Worm (Caenorhabditis elegans) whole organism, early embryonic: Measurements from ENCODE around the gene C29F9.2.

Source experiments
- B0310.2 ChIP-seq: sonication (generic microtip); optimal IDR thresholded peaks from 2 replicates; lab custom pipeline; 2016; ENCODE audit warnings: mild to moderate bottlenecking, missing genetic modification characterization, missing compliant biosample characterization
- F13C5.2 ChIP-seq: sonication (generic microtip); optimal IDR thresholded peaks from 2 replicates; lab custom pipeline; 2017; ENCODE audit warnings: mild to moderate bottlenecking, missing genetic modification characterization, inconsistent platforms, missing compliant biosample characterization
- aly-1 ChIP-seq: sonication (generic microtip); optimal IDR thresholded peaks from 2 replicates; lab custom pipeline; 2016; ENCODE audit warnings: missing genetic modification characterization, missing compliant biosample characterization
- ama-1 ChIP-seq: fragments of 150-350 bp; optimal IDR thresholded peaks from 2 replicates; lab custom pipeline; 2014
- ceh-13 ChIP-seq: fragments of 200-800 bp; sonication (Bioruptor generic); optimal IDR thresholded peaks from 2 replicates; lab custom pipeline; 2018; ENCODE audit warnings: mild to moderate bottlenecking, missing genetic modification characterization, missing compliant biosample characterization
- ceh-36 ChIP-seq: sonication (generic microtip); optimal IDR thresholded peaks from 2 replicates; lab custom pipeline; 2016; ENCODE audit warnings: missing genetic modification characterization, inconsistent platforms, missing compliant biosample characterization
- ets-7 ChIP-seq: sonication (generic microtip); optimal IDR thresholded peaks from 2 replicates; lab custom pipeline; 2016; ENCODE audit warnings: missing genotype, missing genetic modification characterization, missing compliant biosample characterization
- flt-1 ChIP-seq: fragments of 200-800 bp; sonication (Bioruptor generic); IDR thresholded peaks from 2 replicates; pipeline ENCODE4 v1.3.6; 2022; ENCODE audit warnings: missing genetic modification characterization, missing compliant biosample characterization
- hmbx-1 ChIP-seq: sonication (generic microtip); optimal IDR thresholded peaks from 2 replicates; lab custom pipeline; 2016; ENCODE audit warnings: mild to moderate bottlenecking, missing genetic modification characterization, missing compliant biosample characterization
- hmg-4 ChIP-seq: fragments of 200-800 bp; sonication (Bioruptor generic); optimal IDR thresholded peaks from 2 replicates; lab custom pipeline; 2018; ENCODE audit warnings: mild to moderate bottlenecking, missing genetic modification characterization, missing compliant biosample characterization
- hnd-1 ChIP-seq: sonication (generic microtip); optimal IDR thresholded peaks from 2 replicates; lab custom pipeline; 2016; ENCODE audit warnings: missing genetic modification characterization, missing compliant biosample characterization
- pes-1 ChIP-seq: fragments of 200-800 bp; sonication (Bioruptor generic); IDR thresholded peaks from 2 replicates; pipeline ENCODE4 v1.3.6; 2022; ENCODE audit warnings: missing genetic modification reagents, missing genetic modification characterization, missing compliant biosample characterization
- scrt-1 ChIP-seq: fragments of 200-800 bp; sonication (Bioruptor generic); IDR thresholded peaks from 2 replicates; pipeline ENCODE4 v1.3.6; 2022; ENCODE audit warnings: missing genetic modification characterization, missing compliant biosample characterization
- sea-1 ChIP-seq: fragments of 200-800 bp; sonication (Bioruptor generic); conservative IDR thresholded peaks from 2 replicates; pipeline ENCODE4 v1.3.6; 2022; ENCODE audit warnings: missing genetic modification characterization, missing compliant biosample characterization
- tbx-11 ChIP-seq: fragments of 200-800 bp; sonication (Bioruptor generic); IDR thresholded peaks from 2 replicates; pipeline ENCODE4 v1.3.6; 2022; ENCODE audit warnings: missing genetic modification characterization, missing compliant biosample characterization
- tbx-37 ChIP-seq: fragments of 200-800 bp; sonication (Bioruptor generic); conservative IDR thresholded peaks from 2 replicates; pipeline ENCODE4 v1.3.6; 2022; ENCODE audit warnings: missing genetic modification reagents, missing genetic modification characterization, missing compliant biosample characterization
- tra-4 ChIP-seq: sonication (generic microtip); optimal IDR thresholded peaks from 2 replicates; lab custom pipeline; 2017; ENCODE audit warnings: missing genetic modification characterization, missing compliant biosample characterization

C29F9.2 gene

DNA sequence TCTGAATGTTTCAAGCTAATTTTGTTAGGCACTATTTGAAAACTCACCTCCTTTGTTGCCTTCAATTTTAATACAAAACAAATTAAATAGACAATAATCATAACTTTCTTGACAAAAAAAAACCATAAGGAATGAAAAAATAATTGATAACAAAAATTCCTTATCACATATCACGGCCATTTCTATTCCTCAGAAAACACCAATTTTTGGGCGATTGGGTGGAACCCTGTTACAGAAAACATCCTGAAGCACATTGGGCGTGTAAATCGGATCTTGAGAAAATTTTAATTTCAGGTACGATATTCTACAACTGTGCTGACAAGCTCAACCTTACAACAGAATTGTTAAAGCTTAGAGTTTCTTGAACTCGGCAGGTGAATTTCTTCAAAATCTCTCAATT lies 34.0 kb downstream of the C29F9.2 start, which contains the start of gene F40G9.8:
TSS of gene F40G9.8 (minus strand) at position 101 of the 400 bp plus-strand sequence.
- TF ChIP-seq pes-1 (GFP tag; lab: Robert Waterston, UW) (no peak), B0310.2 (no peak), tbx-37 (GFP tag; lab: Robert Waterston, UW) (no peak), ama-1 (no peak), ceh-36 (tag; lab: Kevin White, UChicago) (no peak), sea-1 (GFP tag; lab: Robert Waterston, UW) (no peak)

DNA sequence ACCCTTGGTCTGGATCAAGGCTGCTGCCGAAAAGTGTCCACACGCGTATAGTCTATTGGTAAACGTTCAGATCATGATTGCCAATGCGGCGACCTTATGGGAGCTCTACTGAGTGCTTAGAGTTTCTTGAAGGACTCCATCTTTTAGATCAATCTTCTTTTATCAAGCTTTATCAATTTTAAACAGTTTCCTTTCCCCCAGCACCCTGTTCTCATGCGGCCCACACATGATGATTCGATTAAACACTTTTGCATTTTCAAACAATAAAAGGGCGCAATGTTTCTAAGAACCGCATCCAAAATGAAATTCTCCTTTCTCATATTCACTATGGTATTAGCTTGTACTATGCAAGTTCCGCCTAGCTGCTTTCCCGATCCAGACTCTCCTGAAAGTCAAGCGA lies 34.6 kb downstream of the C29F9.2 start, which contains the start of gene F40G9.7:
TSS of gene F40G9.7 (plus strand) at position 301 of the 400 bp plus-strand sequence.
- TF ChIP-seq hnd-1 (tag; lab: Kevin White, UChicago), result no peak
- no peak for TF ChIP-seq B0310.2
- no peak for TF ChIP-seq aly-1
- no peak for TF ChIP-seq ets-7
- TF ChIP-seq tbx-11, result no peak

DNA sequence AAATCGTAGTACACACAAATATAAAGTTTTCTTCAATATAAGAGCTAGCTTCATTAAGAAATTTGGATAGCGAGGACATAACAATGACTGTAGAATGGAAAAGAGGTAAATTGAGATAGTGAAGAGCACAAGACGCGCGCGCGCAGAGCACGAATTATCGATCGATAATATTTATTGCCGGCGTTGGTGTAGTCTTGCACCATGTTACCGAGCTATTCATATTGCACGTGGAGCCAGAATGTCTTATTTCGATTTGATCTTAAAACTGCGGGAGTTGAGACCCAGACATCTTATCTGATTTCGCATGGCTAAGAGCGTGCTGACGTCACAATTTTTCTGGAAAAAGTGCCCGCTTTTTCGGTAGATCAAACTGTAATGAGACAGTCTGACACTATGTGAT lies 38.7 kb downstream of the C29F9.2 start, which contains the start of gene F40G9.18:
TSS of gene F40G9.18 (minus strand) at position 101 of the 400 bp plus-strand sequence.
- TF ChIP-seq aly-1 (no peak), scrt-1 (no peak), ceh-36 (tag; lab: Kevin White, UChicago) (no peak), flt-1 (no peak), pes-1 (GFP tag; lab: Robert Waterston, UW) (no peak), ama-1 (no peak), B0310.2 (no peak), hnd-1 (tag; lab: Kevin White, UChicago) (no peak)

ce11 chrIII:171617-172016 lies 40.9 kb downstream of the C29F9.2 start, which contains the start of the genes F40G9.9 and F40G9.12:
Gene F40G9.9 (minus strand): TSS chrIII:171717.
Gene F40G9.12 (plus strand): TSS chrIII:171847.
- TF ChIP-seq hmbx-1 (tag; lab: Kevin White, UChicago), result no peak
- TF ChIP-seq aly-1, result no peak
- no peak for TF ChIP-seq tra-4
- TF ChIP-seq tbx-37 (GFP tag; lab: Robert Waterston, UW), result no peak
- TF ChIP-seq ama-1, result no peak
- TF ChIP-seq ceh-36 (tag; lab: Kevin White, UChicago), result no peak
- TF ChIP-seq tbx-11, result no peak
- no peak for TF ChIP-seq ceh-13 (GFP tag; lab: Kevin White, UChicago)
- no peak for TF ChIP-seq B0310.2
- no peak for TF ChIP-seq flt-1
- no peak for TF ChIP-seq pes-1 (GFP tag; lab: Robert Waterston, UW)
- TF ChIP-seq F13C5.2 (tag; lab: Kevin White, UChicago), result no peak
- no peak for TF ChIP-seq scrt-1
- TF ChIP-seq hmg-4 (GFP tag; lab: Kevin White, UChicago), result no peak
- no peak for TF ChIP-seq hnd-1 (tag; lab: Kevin White, UChicago)
- no peak for TF ChIP-seq sea-1 (GFP tag; lab: Robert Waterston, UW)
- TF ChIP-seq ets-7, result no peak

- TF ChIP-seq F13C5.2 (tag; lab: Kevin White, UChicago) (no peak), ceh-13 (GFP tag; lab: Kevin White, UChicago) (no peak), B0310.2 (no peak), ets-7 (no peak), hmbx-1 (tag; lab: Kevin White, UChicago) (no peak), hmg-4 (GFP tag; lab: Kevin White, UChicago) (no peak), tbx-11 (no peak), ceh-36 (tag; lab: Kevin White, UChicago) (no peak), aly-1 (no peak), scrt-1 (no peak), flt-1 (no peak), ama-1 (no peak)
Measured at ce11 chrIII:173501-173900, 42.8 kb downstream of the C29F9.2 start, which contains the start of gene F40G9.19. Gene F40G9.19 (plus strand): TSS chrIII:173801.

DNA sequence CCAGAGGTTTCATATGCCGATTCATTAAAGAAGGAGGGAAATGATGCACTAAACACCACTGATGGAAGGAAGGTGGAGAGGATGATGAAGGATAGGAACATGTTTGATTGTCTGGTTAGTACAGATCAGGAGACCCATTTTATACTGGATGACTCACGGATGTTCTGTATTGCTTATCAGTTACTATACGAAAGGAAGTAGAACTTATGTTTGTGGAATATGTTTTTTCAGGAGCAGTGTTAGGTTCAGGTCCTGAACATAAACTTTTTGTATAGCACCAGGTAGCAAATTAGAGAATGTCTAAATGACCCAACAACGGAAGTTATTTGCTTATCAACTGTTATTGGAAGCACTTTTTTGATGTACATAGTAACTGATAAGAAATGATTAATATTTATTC lies 45.0 kb downstream of the C29F9.2 start, which contains the start of gene clec-148:
TSS of gene clec-148 (minus strand) at position 101 of the 400 bp plus-strand sequence.
- TF ChIP-seq ceh-36 (tag; lab: Kevin White, UChicago) (no peak), tra-4 (no peak), hnd-1 (tag; lab: Kevin White, UChicago) (no peak), pes-1 (GFP tag; lab: Robert Waterston, UW) (no peak), sea-1 (GFP tag; lab: Robert Waterston, UW) (no peak), flt-1 (no peak), B0310.2 (no peak), tbx-11 (no peak), ets-7 (no peak), scrt-1 (no peak), ceh-13 (GFP tag; lab: Kevin White, UChicago) (no peak), hmbx-1 (tag; lab: Kevin White, UChicago) (no peak), F13C5.2 (tag; lab: Kevin White, UChicago) (no peak), hmg-4 (GFP tag; lab: Kevin White, UChicago) (no peak), tbx-37 (GFP tag; lab: Robert Waterston, UW) (no peak), aly-1 (no peak), ama-1 (no peak)

DNA sequence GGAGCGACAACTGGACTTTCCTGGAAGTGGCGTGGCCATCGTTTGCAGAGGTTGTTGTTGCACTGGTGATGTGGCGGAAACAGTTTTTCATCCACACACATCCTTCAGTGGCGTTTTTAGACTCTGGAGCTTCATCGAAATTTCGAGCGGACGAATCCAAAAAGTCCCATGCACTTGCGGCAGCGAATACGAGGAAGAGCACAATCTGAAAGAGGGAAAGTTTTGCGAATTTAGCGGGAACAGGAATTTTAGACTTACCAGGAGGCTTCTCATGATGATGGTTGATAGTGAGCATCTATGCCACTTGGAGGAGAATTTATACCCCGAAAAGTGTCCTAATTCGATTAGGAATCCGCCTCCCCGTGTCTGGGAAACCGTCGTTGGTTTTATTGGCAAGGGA lies 47.0 kb downstream of the C29F9.2 start, which contains the start of gene F40G9.14:
TSS of gene F40G9.14 (minus strand) at position 101 of the 400 bp plus-strand sequence.
- TF ChIP-seq pes-1 (GFP tag; lab: Robert Waterston, UW) (no peak), B0310.2 (no peak), ama-1 (no peak), tbx-11 (no peak), hmg-4 (GFP tag; lab: Kevin White, UChicago) (no peak), ceh-13 (GFP tag; lab: Kevin White, UChicago) (no peak), flt-1 (no peak), F13C5.2 (tag; lab: Kevin White, UChicago) (no peak), tbx-37 (GFP tag; lab: Robert Waterston, UW) (no peak), hnd-1 (tag; lab: Kevin White, UChicago) (no peak), scrt-1 (no peak), aly-1 (no peak), sea-1 (GFP tag; lab: Robert Waterston, UW) (no peak)

- TF ChIP-seq ceh-13 (GFP tag; lab: Kevin White, UChicago) (no peak), tbx-37 (GFP tag; lab: Robert Waterston, UW) (no peak), hmbx-1 (tag; lab: Kevin White, UChicago) (no peak), hmg-4 (GFP tag; lab: Kevin White, UChicago) (no peak), B0310.2 (no peak), aly-1 (no peak), tbx-11 (no peak), sea-1 (GFP tag; lab: Robert Waterston, UW) (peak; percentile 67; the same call in 1 of the 2 replicates), tra-4 (no peak), F13C5.2 (tag; lab: Kevin White, UChicago) (no peak), ama-1 (peak; percentile 91), ets-7 (no peak), hnd-1 (tag; lab: Kevin White, UChicago) (no peak), flt-1 (no peak)
Measured at ce11 chrIII:178126-178525, 47.4 kb downstream of the C29F9.2 start.
